Worm (Caenorhabditis elegans) whole organism, early embryonic: ENCODE results near the gene C16C8.14.
"Not testable (repeated sequence)": the region's sequence is repeated elsewhere in the genome, so short reads cannot be mapped to it uniquely, and the experiment has no call there.

Experiments used
- B0310.2 ChIP-seq: sonication (generic microtip); optimal IDR thresholded peaks from 2 replicates; lab custom pipeline; 2016; ENCODE audit warnings: mild to moderate bottlenecking, missing genetic modification characterization, missing compliant biosample characterization
- ama-1 ChIP-seq: fragments of 150-350 bp; optimal IDR thresholded peaks from 2 replicates; lab custom pipeline; 2014
- ets-7 ChIP-seq: sonication (generic microtip); optimal IDR thresholded peaks from 2 replicates; lab custom pipeline; 2016; ENCODE audit warnings: missing genotype, missing genetic modification characterization, missing compliant biosample characterization
- hmbx-1 ChIP-seq: sonication (generic microtip); optimal IDR thresholded peaks from 2 replicates; lab custom pipeline; 2016; ENCODE audit warnings: mild to moderate bottlenecking, missing genetic modification characterization, missing compliant biosample characterization
- hmg-4 ChIP-seq: fragments of 200-800 bp; sonication (Bioruptor generic); optimal IDR thresholded peaks from 2 replicates; lab custom pipeline; 2018; ENCODE audit warnings: mild to moderate bottlenecking, missing genetic modification characterization, missing compliant biosample characterization
- hnd-1 ChIP-seq: sonication (generic microtip); optimal IDR thresholded peaks from 2 replicates; lab custom pipeline; 2016; ENCODE audit warnings: missing genetic modification characterization, missing compliant biosample characterization
- pes-1 ChIP-seq: fragments of 200-800 bp; sonication (Bioruptor generic); IDR thresholded peaks from 2 replicates; pipeline ENCODE4 v1.3.6; 2022; ENCODE audit warnings: missing genetic modification reagents, missing genetic modification characterization, missing compliant biosample characterization
- scrt-1 ChIP-seq: fragments of 200-800 bp; sonication (Bioruptor generic); IDR thresholded peaks from 2 replicates; pipeline ENCODE4 v1.3.6; 2022; ENCODE audit warnings: missing genetic modification characterization, missing compliant biosample characterization
- tbx-11 ChIP-seq: fragments of 200-800 bp; sonication (Bioruptor generic); IDR thresholded peaks from 2 replicates; pipeline ENCODE4 v1.3.6; 2022; ENCODE audit warnings: missing genetic modification characterization, missing compliant biosample characterization
- tbx-37 ChIP-seq: fragments of 200-800 bp; sonication (Bioruptor generic); conservative IDR thresholded peaks from 2 replicates; pipeline ENCODE4 v1.3.6; 2022; ENCODE audit warnings: missing genetic modification reagents, missing genetic modification characterization, missing compliant biosample characterization
- tra-4 ChIP-seq: sonication (generic microtip); optimal IDR thresholded peaks from 2 replicates; lab custom pipeline; 2017; ENCODE audit warnings: missing genetic modification characterization, missing compliant biosample characterization

ce11 chrII:3449514-3449913 is at the start of gene C16C8.14:
- TF ChIP-seq ama-1; tbx-37 (GFP tag; lab: Robert Waterston, UW); ets-7 (tag; lab: Kevin White, UChicago); hmg-4 (GFP tag; lab: Kevin White, UChicago); B0310.2; scrt-1; hnd-1 (tag; lab: Kevin White, UChicago); tra-4 (tag; lab: Kevin White, UChicago); hmbx-1 (tag; lab: Kevin White, UChicago); pes-1 (GFP tag; lab: Robert Waterston, UW); tbx-11 (GFP tag; lab: Robert Waterston, UW): not testable (repeated sequence)
